Fruit fly (Drosophila melanogaster) whole organism, pupa: ENCODE results near the gene CG43336.

Experiments
- CG10348 ChIP-seq: fragments of 200-800 bp; sonication (Bioruptor generic); IDR thresholded peaks from 2 replicates; pipeline ENCODE4 v1.3.6; 2022; ENCODE audit warnings: missing biosample characterization, missing genetic modification characterization
- CG12605 ChIP-seq: fragments of 200-800 bp; sonication (Bioruptor generic); IDR thresholded peaks from 2 replicates; pipeline ENCODE4 v1.3.6; 2022; ENCODE audit warnings: missing biosample characterization, missing genetic modification characterization
- CG13204 ChIP-seq: fragments of 200-800 bp; sonication (Bioruptor generic); optimal IDR thresholded peaks from 2 replicates; lab custom pipeline; 2018; ENCODE audit warnings: missing biosample characterization, mild to moderate bottlenecking, missing genetic modification characterization, moderate library complexity
- CG14655 ChIP-seq: fragments of 200-800 bp; sonication (Bioruptor generic); optimal IDR thresholded peaks from 3 replicates; lab custom pipeline; 2017; ENCODE audit warnings: mild to moderate bottlenecking, missing biosample characterization, missing genetic modification reagents, missing genetic modification characterization
- CG15710 ChIP-seq: fragments of 200-800 bp; sonication (Bioruptor generic); optimal IDR thresholded peaks from 2 replicates; lab custom pipeline; 2018; ENCODE audit warnings: missing biosample characterization, mild to moderate bottlenecking, missing genetic modification characterization, moderate library complexity
- CG17806 ChIP-seq: fragments of 200-800 bp; sonication (Bioruptor generic); optimal IDR thresholded peaks from 2 replicates; lab custom pipeline; 2018; ENCODE audit warnings: missing biosample characterization, mild to moderate bottlenecking, missing genetic modification characterization, moderate library complexity
- CG32121 ChIP-seq: fragments of 200-800 bp; sonication (Bioruptor generic); IDR thresholded peaks from 2 replicates; pipeline ENCODE4 v1.3.6; 2022; ENCODE audit warnings: missing biosample characterization, missing genetic modification characterization
- CG34367 ChIP-seq: fragments of 200-800 bp; sonication (Bioruptor generic); optimal IDR thresholded peaks from 2 replicates; lab custom pipeline; 2018; ENCODE audit warnings: missing biosample characterization, mild to moderate bottlenecking, missing genetic modification characterization
- CG4496 ChIP-seq: fragments of 200-800 bp; sonication (Bioruptor generic); IDR thresholded peaks from 3 replicates; pipeline ENCODE4 v1.3.6; 2022; ENCODE audit warnings: missing biosample characterization, missing genetic modification characterization
- CG8159 ChIP-seq: fragments of 200-800 bp; sonication (Bioruptor generic); optimal IDR thresholded peaks from 3 replicates; lab custom pipeline; 2018; ENCODE audit warnings: missing biosample characterization, mild to moderate bottlenecking, missing genetic modification characterization, moderate library complexity
- CG8301 ChIP-seq: fragments of 200-800 bp; sonication (Bioruptor generic); optimal IDR thresholded peaks from 2 replicates; lab custom pipeline; 2018; ENCODE audit warnings: missing biosample characterization, mild to moderate bottlenecking, missing genetic modification characterization
- CG9948 ChIP-seq: fragments of 200-800 bp; sonication (Bioruptor generic); optimal IDR thresholded peaks from 2 replicates; lab custom pipeline; 2018; ENCODE audit warnings: missing biosample characterization, mild to moderate bottlenecking, missing genetic modification characterization, moderate library complexity
- D1 ChIP-seq: fragments of 200-800 bp; sonication (Bioruptor generic); optimal IDR thresholded peaks from 2 replicates; lab custom pipeline; 2018; ENCODE audit warnings: missing biosample characterization, mild to moderate bottlenecking, missing genetic modification characterization, moderate library complexity
- EcR ChIP-seq: fragments of 200-800 bp; sonication (Bioruptor generic); optimal IDR thresholded peaks from 3 replicates; lab custom pipeline; 2019; ENCODE audit warnings: missing biosample characterization, missing genetic modification characterization, mild to moderate bottlenecking, moderate library complexity, missing genetic modification reagents
- Ets98B ChIP-seq: fragments of 200-800 bp; sonication (Bioruptor generic); IDR thresholded peaks from 2 replicates; pipeline ENCODE4 v1.3.6; 2022; ENCODE audit warnings: missing biosample characterization, missing genetic modification characterization
- Pif1A ChIP-seq: fragments of 200-800 bp; sonication (Bioruptor generic); optimal IDR thresholded peaks from 3 replicates; lab custom pipeline; 2016; ENCODE audit warnings: missing biosample characterization, missing genetic modification characterization
- Pif1B ChIP-seq: fragments of 200-800 bp; sonication (Bioruptor generic); optimal IDR thresholded peaks from 3 replicates; lab custom pipeline; 2016; ENCODE audit warnings: missing biosample characterization, missing genetic modification characterization
- Snoo ChIP-seq: fragments of 200-800 bp; sonication (Bioruptor generic); optimal IDR thresholded peaks from 3 replicates; lab custom pipeline; 2017; ENCODE audit warnings: missing biosample characterization, mild to moderate bottlenecking, missing genetic modification characterization, inconsistent platforms
- fd96Ca ChIP-seq: fragments of 200-800 bp; sonication (Bioruptor generic); IDR thresholded peaks from 3 replicates; pipeline ENCODE4 v1.3.6; 2022; ENCODE audit warnings: missing biosample characterization, missing genetic modification characterization
- gl ChIP-seq: fragments of 200-800 bp; sonication (Bioruptor generic); optimal IDR thresholded peaks from 2 replicates; lab custom pipeline; 2018; ENCODE audit warnings: missing biosample characterization, mild to moderate bottlenecking, missing genetic modification characterization
- rn ChIP-seq: fragments of 200-800 bp; sonication (Bioruptor generic); IDR thresholded peaks from 2 replicates; pipeline ENCODE4 v1.3.6; 2022; ENCODE audit warnings: missing biosample characterization, missing genetic modification characterization

Gene CG43336

DNA sequence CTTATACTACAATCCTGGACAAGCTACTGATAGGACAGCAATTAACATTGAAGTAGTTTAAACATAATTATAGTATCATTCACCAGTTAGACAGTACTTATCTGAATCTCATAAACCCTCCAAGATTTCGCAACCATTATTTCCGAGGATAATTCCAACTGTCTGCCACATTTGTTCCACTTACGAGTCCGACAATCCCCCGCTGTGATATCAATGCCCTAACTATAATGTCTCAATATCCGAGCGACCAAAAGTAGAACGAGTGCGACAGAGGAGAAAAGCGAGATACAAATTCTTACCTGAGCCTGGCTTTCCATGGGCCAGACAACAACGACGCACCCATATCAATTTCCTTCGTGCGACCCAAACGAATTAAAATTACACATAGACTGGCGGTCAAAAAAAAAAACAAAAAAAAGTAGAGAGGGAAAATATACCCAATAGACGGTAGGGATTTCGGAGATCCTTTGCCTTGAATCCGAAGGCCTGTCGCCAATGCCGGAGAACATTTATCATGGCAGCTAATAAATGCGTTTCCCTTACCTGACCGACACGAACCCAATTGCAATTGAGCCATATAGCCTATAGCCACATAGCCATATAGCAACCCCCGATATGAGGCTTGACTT is 32.0 kb downstream of the CG43336 start:
- TF ChIP-seq Pif1A (GFP tag; lab: Kevin White, UChicago) (no peak), CG15710 (no peak), CG14655 (GFP tag; lab: Kevin White, UChicago) (no peak), CG32121 (GFP tag; lab: Robert Waterston, UW) (no peak)

DNA sequence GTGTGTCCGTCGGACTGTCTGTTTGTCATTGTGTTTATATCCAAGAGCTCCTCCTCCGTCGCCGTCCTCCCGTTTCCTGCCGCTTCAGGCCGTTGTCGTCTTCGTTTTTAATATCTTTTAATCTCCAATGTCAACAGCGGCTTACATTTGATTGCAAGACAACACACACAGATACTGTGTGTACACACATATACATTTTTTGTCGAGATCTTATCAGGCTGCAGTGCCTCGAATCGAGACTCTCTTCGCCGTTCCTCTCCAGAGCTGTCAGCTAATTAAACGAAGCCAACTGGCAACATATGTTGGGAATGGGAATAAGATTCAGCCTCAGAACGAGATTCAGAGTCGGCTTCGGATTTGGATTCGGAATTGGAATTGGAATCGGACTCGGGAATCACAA is 33.6 kb downstream of the CG43336 start:
- TF ChIP-seq Pif1B: no peak
- TF ChIP-seq D1 (tag; lab: Kevin White, UChicago): no peak
- no peak for TF ChIP-seq CG8301 (tag; lab: Kevin White, UChicago)
- 0 out of 3 replicates have a peak, but pooled peaks have one; percentile 15 for TF ChIP-seq fd96Ca (GFP tag; lab: Robert Waterston, UW)
- peak; percentile 1 for TF ChIP-seq EcR (GFP tag; lab: Kevin White, UChicago)
- TF ChIP-seq gl: no peak
- peak; percentile 23 for TF ChIP-seq Snoo
- no peak for TF ChIP-seq CG15710
- no peak for TF ChIP-seq CG4496 (GFP tag; lab: Robert Waterston, UW)
- no peak for TF ChIP-seq Ets98B (GFP tag; lab: Robert Waterston, UW)
- no peak for TF ChIP-seq CG8159 (tag; lab: Kevin White, UChicago)
- TF ChIP-seq CG34367 (tag; lab: Kevin White, UChicago): no peak
- no peak for TF ChIP-seq CG17806 (tag; lab: Kevin White, UChicago)
- no peak for TF ChIP-seq CG10348
- TF ChIP-seq Pif1A (GFP tag; lab: Kevin White, UChicago): peak; percentile 22
- TF ChIP-seq CG13204: no peak
- TF ChIP-seq CG9948: no peak
- no peak for TF ChIP-seq CG32121 (GFP tag; lab: Robert Waterston, UW)
- TF ChIP-seq CG12605: no peak

DNA sequence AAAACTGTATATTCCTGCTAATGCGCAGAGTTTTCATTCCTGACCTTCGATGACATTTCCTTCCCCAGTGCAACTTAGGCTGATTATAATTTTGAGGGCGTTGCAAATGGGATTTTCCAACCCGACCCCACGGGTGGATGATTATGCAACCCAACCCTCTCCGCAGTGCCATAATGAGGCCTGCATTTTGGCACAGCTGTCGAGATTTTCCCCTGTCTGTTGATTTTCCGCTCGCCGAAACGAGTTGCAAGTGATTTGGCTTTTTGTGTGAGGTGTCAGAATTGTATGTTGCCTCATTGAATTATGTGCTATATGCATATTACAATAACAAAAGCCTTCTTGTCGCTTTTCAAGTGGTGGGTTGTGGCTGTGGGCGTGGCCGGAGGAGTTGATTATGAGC is 35.3 kb downstream of the CG43336 start:
- TF ChIP-seq Ets98B (GFP tag; lab: Robert Waterston, UW) (no peak), CG14655 (GFP tag; lab: Kevin White, UChicago) (no peak), CG9948 (no peak), EcR (GFP tag; lab: Kevin White, UChicago) (no peak), CG34367 (tag; lab: Kevin White, UChicago) (no peak), D1 (tag; lab: Kevin White, UChicago) (no peak), CG12605 (no peak), Pif1B (no peak), fd96Ca (GFP tag; lab: Robert Waterston, UW) (no peak), CG13204 (no peak)

DNA sequence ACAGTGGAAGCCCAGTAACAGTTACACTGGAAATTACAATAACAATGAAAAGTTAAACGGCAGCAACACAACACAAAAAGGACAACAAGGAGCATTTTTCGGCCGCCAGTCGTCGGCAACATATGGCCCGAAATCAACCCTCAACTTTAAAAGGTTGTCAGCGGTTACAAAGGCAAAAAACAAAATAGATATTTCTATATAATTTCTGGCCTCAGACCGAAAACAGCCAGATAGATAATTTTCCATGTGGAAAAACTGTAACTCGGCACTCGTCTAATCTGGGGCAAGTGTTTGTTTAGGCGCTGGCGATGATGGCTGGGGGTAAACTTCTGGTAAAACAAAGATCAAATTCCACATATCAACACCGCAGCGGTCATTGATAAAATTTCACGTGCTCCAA is 36.3 kb downstream of the CG43336 start:
- no peak for TF ChIP-seq Ets98B (GFP tag; lab: Robert Waterston, UW)
- TF ChIP-seq CG10348: no peak
- no peak for TF ChIP-seq Snoo
- TF ChIP-seq CG34367 (tag; lab: Kevin White, UChicago): no peak
- TF ChIP-seq CG12605: no peak
- TF ChIP-seq rn (GFP tag; lab: Robert Waterston, UW): no peak

DNA sequence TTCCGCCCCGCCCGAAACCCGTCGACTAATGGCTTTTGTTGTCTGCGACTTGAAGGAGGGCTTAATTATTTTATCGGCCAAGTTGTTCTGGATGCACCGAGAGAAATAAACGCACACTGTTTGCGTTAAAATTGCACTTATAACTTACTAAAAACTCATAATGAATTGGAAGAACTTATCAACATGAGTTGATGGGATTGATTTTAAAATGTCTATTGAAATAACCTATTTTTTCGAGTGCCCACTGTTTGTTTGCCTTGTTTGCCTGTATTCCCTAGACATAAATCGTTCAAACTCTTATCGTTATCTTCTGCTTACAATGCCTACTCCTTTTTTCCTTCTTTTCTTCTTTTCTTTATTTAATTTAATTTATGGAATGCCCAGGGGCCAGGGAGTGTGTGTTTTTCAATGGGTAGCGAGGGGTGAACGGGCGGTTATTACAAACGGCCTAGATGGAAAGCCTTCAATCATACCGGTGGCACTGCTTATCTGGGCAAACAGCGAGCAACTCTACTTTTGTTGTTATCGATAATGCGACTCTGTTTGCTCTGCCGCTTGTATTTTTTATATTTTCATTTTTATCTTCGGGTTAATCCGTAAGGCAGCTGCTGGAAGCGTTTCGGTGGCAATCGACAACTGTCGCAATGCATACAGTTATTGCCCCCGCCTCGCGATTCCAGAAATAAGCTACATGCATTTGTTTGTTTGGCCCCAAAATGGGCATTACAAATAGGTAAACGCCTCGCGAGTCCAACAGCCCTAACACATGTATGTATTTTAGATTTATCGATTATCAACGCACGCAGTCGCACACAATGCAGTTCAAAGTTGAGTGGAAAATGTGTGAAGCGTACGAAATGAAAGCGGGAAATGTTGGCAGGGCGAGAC is 39.5 kb downstream of the CG43336 start:
- TF ChIP-seq D1 (tag; lab: Kevin White, UChicago) (no peak), CG32121 (GFP tag; lab: Robert Waterston, UW) (peak; percentile 45; the same call in 1 of the 2 replicates), CG17806 (tag; lab: Kevin White, UChicago) (no peak), gl (no peak), CG8301 (tag; lab: Kevin White, UChicago) (no peak), CG34367 (tag; lab: Kevin White, UChicago) (peak; percentile 9), CG10348 (no peak), CG8159 (tag; lab: Kevin White, UChicago) (peak; percentile 19), CG4496 (GFP tag; lab: Robert Waterston, UW) (0 out of 3 replicates have a peak, but pooled peaks have one; percentile 30), CG15710 (peak; percentile 38), EcR (GFP tag; lab: Kevin White, UChicago) (peak; percentile 7), Ets98B (GFP tag; lab: Robert Waterston, UW) (peak; percentile 39), CG12605 (peak; percentile 16; the same call in 1 of the 2 replicates), CG9948 (peak; percentile 11), Pif1B (peak; percentile 24), rn (GFP tag; lab: Robert Waterston, UW) (peak; percentile 21; the same call in 1 of the 2 replicates), CG14655 (GFP tag; lab: Kevin White, UChicago) (peak; percentile 54), fd96Ca (GFP tag; lab: Robert Waterston, UW) (peak; percentile 62), Snoo (no peak), Pif1A (GFP tag; lab: Kevin White, UChicago) (no peak), CG13204 (no peak)

DNA sequence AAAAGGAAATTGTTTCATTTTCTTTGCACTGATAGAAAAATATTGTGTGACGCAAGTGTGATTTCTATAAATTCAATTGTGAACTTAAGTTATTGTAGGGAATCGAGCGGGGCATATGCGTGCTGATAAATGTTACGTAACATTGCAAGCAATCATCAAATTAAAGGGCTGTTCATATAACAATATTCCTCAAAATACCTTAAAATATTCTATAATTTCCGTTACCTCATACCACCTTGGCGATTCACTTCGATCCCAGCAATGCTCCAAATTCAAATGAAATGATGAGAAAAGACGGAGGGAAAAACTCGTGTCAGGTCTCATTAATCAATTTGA is 40.1 kb downstream of the CG43336 start:
- TF ChIP-seq CG32121 (GFP tag; lab: Robert Waterston, UW) (no peak), CG15710 (no peak), CG12605 (no peak), EcR (GFP tag; lab: Kevin White, UChicago) (no peak), gl (no peak), CG34367 (tag; lab: Kevin White, UChicago) (no peak), fd96Ca (GFP tag; lab: Robert Waterston, UW) (no peak), CG8301 (tag; lab: Kevin White, UChicago) (no peak), CG9948 (no peak), CG17806 (tag; lab: Kevin White, UChicago) (no peak), CG14655 (GFP tag; lab: Kevin White, UChicago) (no peak), Pif1A (GFP tag; lab: Kevin White, UChicago) (no peak), Ets98B (GFP tag; lab: Robert Waterston, UW) (no peak), CG4496 (GFP tag; lab: Robert Waterston, UW) (no peak), Pif1B (no peak), rn (GFP tag; lab: Robert Waterston, UW) (no peak)
